Fruit fly (Drosophila melanogaster): ENCODE data around the gene AstA-R2.

DNA sequence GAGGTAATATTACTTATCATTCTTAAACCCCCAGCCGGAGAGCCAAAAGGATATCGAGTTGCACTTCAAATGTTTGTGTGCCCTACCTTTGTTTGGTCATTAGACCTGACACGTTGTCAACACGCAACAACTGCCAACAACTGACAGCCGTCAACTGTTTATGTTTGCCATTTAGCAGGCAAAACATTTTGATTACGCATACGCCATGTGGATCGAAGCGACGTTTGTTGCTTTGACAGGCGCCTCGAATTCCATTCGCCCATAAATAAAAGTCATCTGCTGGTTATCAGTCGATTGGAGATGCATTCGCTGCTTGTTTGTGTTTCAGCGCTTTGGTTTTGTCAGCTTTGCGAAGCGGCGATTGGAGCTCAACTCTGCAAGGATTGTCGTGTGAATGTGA is 44.7 kb upstream of the AstA-R2 start, which contains the start of gene CG34295:
- TF ChIP-seq EcR (GFP tag; optimal IDR thresholded peaks at IDR 0.05) (no peak), Ets98B (GFP tag; IDR thresholded peaks at IDR 0.05) (no peak), CG9948 (tag; optimal IDR thresholded peaks at IDR 0.05) (no peak), Pif1A (GFP tag; optimal IDR thresholded peaks at IDR 0.05) (no peak)

Data from whole organism, pupa.